Worm (Caenorhabditis elegans) whole organism, young adult: Measurements from ENCODE around the gene ent-3.
"Not testable (repeated sequence)": the region's sequence is repeated elsewhere in the genome, so short reads cannot be mapped to it uniquely, and the experiment has no call there.

Experiments
- F49E8.2 ChIP-seq: sonication (generic microtip); optimal IDR thresholded peaks from 3 replicates; lab custom pipeline; 2017; ENCODE audit warnings: missing genetic modification characterization, mild to moderate bottlenecking, missing compliant biosample characterization, antibody characterized with exemption, moderate library complexity; ENCODE audit not compliant: insufficient read depth
- F57C9.4 ChIP-seq: sonication (generic microtip); optimal IDR thresholded peaks from 2 replicates; lab custom pipeline; 2017; ENCODE audit warnings: mild to moderate bottlenecking, missing genetic modification characterization, missing compliant biosample characterization
- ama-1 ChIP-seq, 3 experiments: fragments of 150-350 bp in 1 of 3; sonication (generic microtip) in 2 of 3; optimal IDR thresholded peaks; 2 replicates each; lab custom pipeline; 2014 to 2018; ENCODE audit warnings: missing biosample characterization in 2 of 3, missing genetic modification characterization in 2 of 3, missing genetic modification reagents in 2 of 3
- dpl-1 ChIP-seq: fragments of 150-350 bp; optimal IDR thresholded peaks from 2 replicates; lab custom pipeline; 2014; ENCODE audit warnings: missing biosample characterization, missing genetic modification reagents, missing genetic modification characterization
- hmg-20 ChIP-seq: fragments of 200-800 bp; sonication (Bioruptor generic); IDR thresholded peaks from 2 replicates; pipeline ENCODE4 v1.3.6; 2022; ENCODE audit warnings: missing genetic modification reagents, missing genetic modification characterization, missing compliant biosample characterization
- madf-3 ChIP-seq: fragments of 200-800 bp; sonication (Bioruptor generic); IDR thresholded peaks from 2 replicates; pipeline ENCODE4 v1.3.6; 2022; ENCODE audit warnings: missing genetic modification reagents, missing genetic modification characterization, missing compliant biosample characterization
- zim-3 ChIP-seq: sonication (generic microtip); optimal IDR thresholded peaks from 2 replicates; lab custom pipeline; 2017; ENCODE audit warnings: mild to moderate bottlenecking, missing genetic modification characterization, moderate library complexity, missing compliant biosample characterization

ce11 chrV:14277456-14277855, 41.6 kb upstream of the ent-3 start:
- TF ChIP-seq ama-1 (optimal IDR thresholded peaks at IDR 0.05; lab: Kevin White, UChicago); ama-1 (GFP tag; optimal IDR thresholded peaks at IDR 0.05; lab: Kevin White, UChicago); dpl-1 (GFP tag; lab: Kevin White, UChicago); F57C9.4 (tag; lab: Kevin White, UChicago); F49E8.2 (tag; lab: Kevin White, UChicago); zim-3; madf-3; hmg-20 (GFP tag; lab: Robert Waterston, UW): not testable (repeated sequence)
